Fruit fly (Drosophila melanogaster) whole organism, embryonic: ENCODE measurements around the gene CG4570.

Experiments
- Ada2b ChIP-seq: fragments of 200-800 bp; sonication (Bioruptor generic); IDR thresholded peaks from 2 replicates; pipeline ENCODE4 v1.3.6; 2022; ENCODE audit warnings: missing biosample characterization, missing genetic modification characterization
- Adf1 ChIP-seq: fragments of 200-800 bp; sonication (Bioruptor generic); IDR thresholded peaks from 2 replicates; pipeline ENCODE4 v1.3.6; 2022; ENCODE audit warnings: missing biosample characterization, missing genetic modification characterization
- Bgb ChIP-seq: fragments of 200-800 bp; sonication (Bioruptor generic); IDR thresholded peaks from 2 replicates; pipeline ENCODE4 v1.3.6; 2022; ENCODE audit warnings: missing biosample characterization, missing genetic modification characterization; ENCODE audit not compliant: partially characterized antibody
- CG12104 ChIP-seq: fragments of 200-800 bp; sonication (Bioruptor generic); optimal IDR thresholded peaks from 3 replicates; lab custom pipeline; 2016; ENCODE audit warnings: missing biosample characterization, missing genetic modification characterization
- CG12391 ChIP-seq: fragments of 200-800 bp; sonication (Bioruptor generic); optimal IDR thresholded peaks from 3 replicates; lab custom pipeline; 2018; ENCODE audit warnings: missing biosample characterization, mild to moderate bottlenecking, missing genetic modification characterization, moderate library complexity
- CG13123 ChIP-seq: fragments of 200-800 bp; sonication (Bioruptor generic); optimal IDR thresholded peaks from 2 replicates; lab custom pipeline; 2016; ENCODE audit warnings: missing biosample characterization, missing genetic modification characterization
- CG13287 ChIP-seq: fragments of 200-800 bp; sonication (Bioruptor generic); IDR thresholded peaks from 2 replicates; pipeline ENCODE4 v1.3.6; 2022; ENCODE audit warnings: missing biosample characterization, missing genetic modification characterization; ENCODE audit not compliant: partially characterized antibody
- CG13775 ChIP-seq: fragments of 200-800 bp; sonication (Bioruptor generic); optimal IDR thresholded peaks from 3 replicates; lab custom pipeline; 2017; ENCODE audit warnings: missing biosample characterization, mild to moderate bottlenecking, missing genetic modification characterization
- CG13894 ChIP-seq: fragments of 200-800 bp; sonication (Bioruptor generic); optimal IDR thresholded peaks from 3 replicates; lab custom pipeline; 2018; ENCODE audit warnings: missing biosample characterization, mild to moderate bottlenecking, missing genetic modification characterization, moderate library complexity
- CG14014 ChIP-seq: fragments of 200-800 bp; sonication (Bioruptor generic); IDR thresholded peaks from 2 replicates; pipeline ENCODE4 v1.3.6; 2022; ENCODE audit warnings: missing biosample characterization, missing genetic modification characterization
- CG14050 ChIP-seq: fragments of 200-800 bp; sonication (Bioruptor generic); IDR thresholded peaks from 3 replicates; pipeline ENCODE4 v1.3.6; 2022; ENCODE audit warnings: missing biosample characterization, missing genetic modification characterization
- CG17912 ChIP-seq: fragments of 200-800 bp; sonication (Bioruptor generic); optimal IDR thresholded peaks from 2 replicates; lab custom pipeline; 2018; ENCODE audit warnings: missing biosample characterization, mild to moderate bottlenecking, missing genetic modification characterization
- CG18476 ChIP-seq: fragments of 200-800 bp; sonication (Bioruptor generic); optimal IDR thresholded peaks from 2 replicates; lab custom pipeline; 2016; ENCODE audit warnings: missing biosample characterization, mild to moderate bottlenecking, missing genetic modification characterization
- CG2120 ChIP-seq: fragments of 200-800 bp; sonication (Bioruptor generic); optimal IDR thresholded peaks from 3 replicates; lab custom pipeline; 2016; ENCODE audit warnings: missing biosample characterization, missing genetic modification characterization
- CG31388 ChIP-seq: fragments of 200-800 bp; sonication (Bioruptor generic); optimal IDR thresholded peaks from 2 replicates; lab custom pipeline; 2016; ENCODE audit warnings: missing biosample characterization, missing genetic modification characterization
- CG33213 ChIP-seq: fragments of 200-800 bp; sonication (Bioruptor generic); optimal IDR thresholded peaks from 3 replicates; lab custom pipeline; 2016; ENCODE audit warnings: missing biosample characterization, missing genetic modification characterization
- CG34376 ChIP-seq: fragments of 200-800 bp; sonication (Bioruptor generic); optimal IDR thresholded peaks from 2 replicates; lab custom pipeline; 2018; ENCODE audit warnings: missing biosample characterization, mild to moderate bottlenecking, missing genetic modification characterization
- CG3726 ChIP-seq: fragments of 200-800 bp; sonication (Bioruptor generic); IDR thresholded peaks from 3 replicates; pipeline ENCODE4, ENCODE4 v1.3.6; 2022; ENCODE audit warnings: missing biosample characterization, missing genetic modification characterization
- CG4282 ChIP-seq: fragments of 200-800 bp; sonication (Bioruptor generic); optimal IDR thresholded peaks from 2 replicates; lab custom pipeline; 2016; ENCODE audit warnings: missing biosample characterization, missing genetic modification characterization
- CG4854 ChIP-seq: fragments of 200-800 bp; sonication (Bioruptor generic); optimal IDR thresholded peaks from 2 replicates; lab custom pipeline; 2016; ENCODE audit warnings: missing biosample characterization, missing genetic modification characterization, inconsistent platforms
- CG6791 ChIP-seq: fragments of 200-800 bp; sonication (Bioruptor generic); IDR thresholded peaks from 3 replicates; pipeline ENCODE4 v1.3.6; 2022; ENCODE audit warnings: missing biosample characterization, missing genetic modification characterization; ENCODE audit not compliant: partially characterized antibody
- CG7556 ChIP-seq: fragments of 200-800 bp; sonication (Bioruptor generic); optimal IDR thresholded peaks from 2 replicates; lab custom pipeline; 2017; ENCODE audit warnings: missing biosample characterization, mild to moderate bottlenecking, missing genetic modification characterization
- HLH3B ChIP-seq: fragments of 200-800 bp; sonication (Bioruptor generic); IDR thresholded peaks from 2 replicates; pipeline ENCODE4 v1.3.6; 2022; ENCODE audit warnings: missing biosample characterization, missing genetic modification characterization
- Lhr ChIP-seq: fragments of 200-800 bp; sonication (Bioruptor generic); optimal IDR thresholded peaks from 3 replicates; lab custom pipeline; 2017; ENCODE audit warnings: mild to moderate bottlenecking, missing biosample characterization, missing genetic modification reagents, missing genetic modification characterization
- MTF-1 ChIP-seq: fragments of 200-800 bp; sonication (Bioruptor generic); optimal IDR thresholded peaks from 2 replicates; lab custom pipeline; 2018; ENCODE audit warnings: missing biosample characterization, mild to moderate bottlenecking, missing genetic modification characterization, borderline replicate concordance
- Mad ChIP-seq: fragments of 200-800 bp; sonication (Bioruptor generic); optimal IDR thresholded peaks from 2 replicates; lab custom pipeline; 2016; ENCODE audit warnings: missing biosample characterization, missing genetic modification characterization
- Meics ChIP-seq: fragments of 200-800 bp; sonication (Bioruptor generic); optimal IDR thresholded peaks from 2 replicates; lab custom pipeline; 2017; ENCODE audit warnings: missing biosample characterization, mild to moderate bottlenecking, missing genetic modification characterization
- Rfx ChIP-seq: fragments of 200-800 bp; sonication (Bioruptor generic); IDR thresholded peaks from 2 replicates; pipeline ENCODE4 v1.3.6; 2022; ENCODE audit warnings: missing biosample characterization, missing genetic modification characterization
- Rx ChIP-seq: fragments of 200-800 bp; sonication (Bioruptor generic); IDR thresholded peaks from 2 replicates; pipeline ENCODE4 v1.3.6; 2022; ENCODE audit warnings: missing biosample characterization, missing genetic modification characterization
- ase ChIP-seq: fragments of 200-800 bp; sonication (Bioruptor generic); IDR thresholded peaks from 3 replicates; pipeline ENCODE4 v1.3.6; 2022; ENCODE audit warnings: missing biosample characterization, missing genetic modification characterization
- ash1 ChIP-seq: fragments of 200-800 bp; sonication (Bioruptor generic); optimal IDR thresholded peaks from 2 replicates; lab custom pipeline; 2018; ENCODE audit warnings: missing biosample characterization, mild to moderate bottlenecking, missing genetic modification characterization
- bigmax ChIP-seq: fragments of 200-800 bp; sonication (Bioruptor generic); optimal IDR thresholded peaks from 2 replicates; lab custom pipeline; 2018; ENCODE audit warnings: missing biosample characterization, mild to moderate bottlenecking, missing genetic modification characterization
- cato ChIP-seq: fragments of 200-800 bp; sonication (Bioruptor generic); optimal IDR thresholded peaks from 2 replicates; lab custom pipeline; 2016; ENCODE audit warnings: missing biosample characterization, missing genetic modification characterization, borderline replicate concordance
- dmrt11E ChIP-seq: fragments of 200-800 bp; sonication (Bioruptor generic); optimal IDR thresholded peaks from 3 replicates; lab custom pipeline; 2018; ENCODE audit warnings: missing biosample characterization, mild to moderate bottlenecking, missing genetic modification characterization, moderate library complexity
- en ChIP-seq: fragments of 200-800 bp; sonication (Bioruptor generic); optimal IDR thresholded peaks from 2 replicates; lab custom pipeline; 2016; ENCODE audit warnings: missing biosample characterization, missing genetic modification characterization
- ewg ChIP-seq: fragments of 200-800 bp; sonication (Bioruptor generic); optimal IDR thresholded peaks from 3 replicates; lab custom pipeline; 2017; ENCODE audit warnings: mild to moderate bottlenecking, missing biosample characterization, missing genetic modification reagents, missing genetic modification characterization
- grn ChIP-seq: fragments of 200-800 bp; sonication (Bioruptor generic); optimal IDR thresholded peaks from 3 replicates; lab custom pipeline; 2017; ENCODE audit warnings: missing biosample characterization, missing genetic modification characterization
- gro ChIP-seq: fragments of 200-800 bp; sonication (Bioruptor generic); optimal IDR thresholded peaks from 2 replicates; lab custom pipeline; 2016; ENCODE audit warnings: missing biosample characterization, missing genetic modification characterization
- hb ChIP-seq: fragments of 200-800 bp; sonication (Bioruptor generic); IDR thresholded peaks from 3 replicates; pipeline ENCODE4 v1.3.6; 2022; ENCODE audit warnings: missing biosample characterization, missing genetic modification characterization; ENCODE audit not compliant: partially characterized antibody
- jing ChIP-seq: fragments of 200-800 bp; sonication (Bioruptor generic); optimal IDR thresholded peaks from 2 replicates; lab custom pipeline; 2018; ENCODE audit warnings: missing biosample characterization, mild to moderate bottlenecking, missing genetic modification characterization
- knrl ChIP-seq: fragments of 200-800 bp; sonication (Bioruptor generic); IDR thresholded peaks from 3 replicates; pipeline ENCODE4 v1.3.6; 2022; ENCODE audit warnings: missing biosample characterization, missing genetic modification characterization; ENCODE audit not compliant: partially characterized antibody
- mirr ChIP-seq: fragments of 200-800 bp; sonication (Bioruptor generic); optimal IDR thresholded peaks from 3 replicates; lab custom pipeline; 2018; ENCODE audit warnings: missing biosample characterization, mild to moderate bottlenecking, missing genetic modification characterization
- phol ChIP-seq: fragments of 200-800 bp; sonication (Bioruptor generic); optimal IDR thresholded peaks from 3 replicates; lab custom pipeline; 2018; ENCODE audit warnings: missing biosample characterization, mild to moderate bottlenecking, missing genetic modification characterization, moderate library complexity
- sc ChIP-seq, 3 experiments: fragments of >200 bp in 2 of 3; fragments of 200-800 bp in 1 of 3; sonication (Bioruptor generic) in 1 of 3; optimal IDR thresholded peaks; 2 replicates in 2 of 3; 3 replicates in 1 of 3; lab custom pipeline; 2017; ENCODE audit warnings: mild to moderate bottlenecking in 1 of 3, missing biosample characterization in 1 of 3, missing genetic modification characterization in 1 of 3, missing genetic modification reagents in 1 of 3
- toy ChIP-seq: fragments of 200-800 bp; sonication (Bioruptor generic); IDR thresholded peaks from 2 replicates; pipeline ENCODE4 v1.3.6; 2022; ENCODE audit warnings: missing biosample characterization, missing genetic modification characterization
- unpg ChIP-seq: fragments of 200-800 bp; sonication (Bioruptor generic); optimal IDR thresholded peaks from 3 replicates; lab custom pipeline; 2018; ENCODE audit warnings: missing biosample characterization, mild to moderate bottlenecking, missing genetic modification characterization, moderate library complexity
- vnd ChIP-seq: fragments of 200-800 bp; sonication (Bioruptor generic); IDR thresholded peaks from 3 replicates; pipeline ENCODE4 v1.3.6; 2022; ENCODE audit warnings: missing biosample characterization, missing genetic modification characterization; ENCODE audit not compliant: partially characterized antibody

CG4570 gene

dm6 chr3R:10875515-10876434, 19.2 kb downstream of the CG4570 start, which contains the start of gene Sodh2 (continued):
- TF ChIP-seq hb (no peak), CG3726 (GFP tag; lab: Robert Waterston, UW) (peak; percentile 66; the same call in 1 of the 3 replicates), dmrt11E (peak; percentile 25), CG7556 (GFP tag; lab: Kevin White, UChicago) (peak; percentile 88), CG4282 (GFP tag; lab: Kevin White, UChicago) (peak; percentile 20), Lhr (GFP tag; lab: Kevin White, UChicago) (no peak), Rfx (GFP tag; lab: Robert Waterston, UW) (peak; percentile 94), mirr (GFP tag; lab: Kevin White, UChicago) (peak; percentile 72), CG13123 (GFP tag; lab: Kevin White, UChicago) (peak; percentile 23), Rx (GFP tag; lab: Robert Waterston, UW) (no peak), Adf1 (GFP tag; lab: Robert Waterston, UW) (peak; percentile 59; the same call in 1 of the 2 replicates), CG14050 (GFP tag; lab: Robert Waterston, UW) (peak; percentile 32), CG4854 (peak; percentile 44), knrl (GFP tag; lab: Robert Waterston, UW) (no peak), Meics (GFP tag; lab: Kevin White, UChicago) (peak; percentile 89), Ada2b (peak; percentile 70), Bgb (GFP tag; lab: Robert Waterston, UW) (no peak), CG18476 (GFP tag; lab: Kevin White, UChicago) (peak; percentile 30), MTF-1 (GFP tag; lab: Kevin White, UChicago) (peak; percentile 88), bigmax (GFP tag; lab: Kevin White, UChicago) (peak; percentile 13), toy (GFP tag; lab: Robert Waterston, UW) (0 out of 2 replicates have a peak, but pooled peaks have one; percentile 39), CG6791 (GFP tag; lab: Robert Waterston, UW) (no peak), jing (no peak), CG2120 (peak; percentile 92), cato (no peak), HLH3B (GFP tag; lab: Robert Waterston, UW) (peak; percentile 49; the same call in 1 of the 2 replicates), CG17912 (GFP tag; lab: Kevin White, UChicago) (peak; percentile 82), CG12391 (tag; lab: Kevin White, UChicago) (peak; percentile 77), ash1 (GFP tag; lab: Kevin White, UChicago) (peak; percentile 70), gro (GFP tag; lab: Kevin White, UChicago) (peak; percentile 55), CG33213 (GFP tag; lab: Kevin White, UChicago) (peak; percentile 53), unpg (peak; percentile 75), Mad (GFP tag; lab: Kevin White, UChicago) (peak; percentile 49), CG34376 (GFP tag; lab: Kevin White, UChicago) (peak; percentile 83), CG13894 (peak; percentile 72), phol (tag; lab: Kevin White, UChicago) (peak; percentile 59), CG14014 (GFP tag; lab: Robert Waterston, UW) (peak; percentile 71), vnd (no peak), CG13287 (GFP tag; lab: Robert Waterston, UW) (peak; percentile 23; the same call in 1 of the 2 replicates), grn (GFP tag; lab: Kevin White, UChicago) (peak; percentile 30), CG31388 (GFP tag; lab: Kevin White, UChicago) (no peak), ase (GFP tag; lab: Robert Waterston, UW) (peak; percentile 57; the same call in 2 of the 3 replicates), CG12104 (GFP tag; lab: Kevin White, UChicago) (peak; percentile 77), CG13775 (GFP tag; lab: Kevin White, UChicago) (peak; percentile 63), ewg (peak; percentile 43), en (peak; percentile 28), sc (optimal IDR thresholded peaks at IDR 0.05; lab: Kevin White, UChicago) (no peak), sc (GFP tag; optimal IDR thresholded peaks at IDR 0.05; lab: Kevin White, UChicago) (no peak)
